Fruit fly (Drosophila melanogaster) whole organism, embryonic: ENCODE results near the gene MEP-1.
A peak's percentile ranks its signal among the peaks of the same experiment; 100 is the strongest.

Source experiments
- B-H1 ChIP-seq: fragments of 200-800 bp; sonication (Bioruptor generic); IDR thresholded peaks from 3 replicates; pipeline ENCODE4 v1.3.6; 2022; ENCODE audit warnings: missing biosample characterization, missing genetic modification characterization
- Bgb ChIP-seq: fragments of 200-800 bp; sonication (Bioruptor generic); IDR thresholded peaks from 2 replicates; pipeline ENCODE4 v1.3.6; 2022; ENCODE audit warnings: missing biosample characterization, missing genetic modification characterization; ENCODE audit not compliant: partially characterized antibody
- CG10274 ChIP-seq: fragments of 200-800 bp; sonication (Bioruptor generic); optimal IDR thresholded peaks from 3 replicates; lab custom pipeline; 2017; ENCODE audit warnings: missing biosample characterization, mild to moderate bottlenecking, missing genetic modification characterization
- CG10543 ChIP-seq: fragments of 200-800 bp; sonication (Bioruptor generic); optimal IDR thresholded peaks from 3 replicates; lab custom pipeline; 2017; ENCODE audit warnings: missing biosample characterization, mild to moderate bottlenecking, missing genetic modification characterization, moderate library complexity
- CG11247 ChIP-seq: fragments of 200-800 bp; sonication (Bioruptor generic); IDR thresholded peaks from 2 replicates; pipeline ENCODE4 v1.3.6; 2022; ENCODE audit warnings: missing biosample characterization, missing genetic modification characterization
- CG11560 ChIP-seq: fragments of 200-800 bp; sonication (Bioruptor generic); IDR thresholded peaks from 3 replicates; pipeline ENCODE4 v1.3.6; 2022; ENCODE audit warnings: missing biosample characterization, missing genetic modification characterization
- CG14014 ChIP-seq: fragments of 200-800 bp; sonication (Bioruptor generic); IDR thresholded peaks from 2 replicates; pipeline ENCODE4 v1.3.6; 2022; ENCODE audit warnings: missing biosample characterization, missing genetic modification characterization
- CG14050 ChIP-seq: fragments of 200-800 bp; sonication (Bioruptor generic); IDR thresholded peaks from 3 replicates; pipeline ENCODE4 v1.3.6; 2022; ENCODE audit warnings: missing biosample characterization, missing genetic modification characterization
- CG1529 ChIP-seq: fragments of 200-800 bp; sonication (Bioruptor generic); optimal IDR thresholded peaks from 3 replicates; lab custom pipeline; 2018; ENCODE audit warnings: missing biosample characterization, missing genetic modification characterization
- CG15696 ChIP-seq: fragments of 200-800 bp; sonication (Bioruptor generic); optimal IDR thresholded peaks from 2 replicates; lab custom pipeline; 2019; ENCODE audit warnings: missing biosample characterization, mild to moderate bottlenecking, missing genetic modification characterization, moderate library complexity
- CG18599 ChIP-seq: fragments of 200-800 bp; sonication (Bioruptor generic); optimal IDR thresholded peaks from 3 replicates; lab custom pipeline; 2017; ENCODE audit warnings: missing biosample characterization, missing genetic modification characterization, mild to moderate bottlenecking, moderate library complexity, missing genetic modification reagents
- CG18764 ChIP-seq: fragments of 200-800 bp; sonication (Bioruptor generic); optimal IDR thresholded peaks from 3 replicates; lab custom pipeline; 2016; ENCODE audit warnings: missing biosample characterization, missing genetic modification characterization
- CG2199 ChIP-seq: fragments of 200-800 bp; sonication (Bioruptor generic); IDR thresholded peaks from 3 replicates; pipeline ENCODE4 v1.3.6; 2022; ENCODE audit warnings: missing biosample characterization, missing genetic modification characterization
- CG2875 ChIP-seq: fragments of 200-800 bp; sonication (Bioruptor generic); optimal IDR thresholded peaks from 2 replicates; lab custom pipeline; 2017; ENCODE audit warnings: missing biosample characterization, mild to moderate bottlenecking, missing genetic modification characterization, missing genetic modification reagents
- CG30403 ChIP-seq: fragments of 200-800 bp; sonication (Bioruptor generic); optimal IDR thresholded peaks from 3 replicates; lab custom pipeline; 2016; ENCODE audit warnings: missing biosample characterization, missing genetic modification characterization
- CG32772 ChIP-seq: fragments of 200-800 bp; sonication (Bioruptor generic); IDR thresholded peaks from 2 replicates; pipeline ENCODE4 v1.3.6; 2022; ENCODE audit warnings: missing biosample characterization, missing genetic modification characterization
- CG33213 ChIP-seq: fragments of 200-800 bp; sonication (Bioruptor generic); optimal IDR thresholded peaks from 3 replicates; lab custom pipeline; 2016; ENCODE audit warnings: missing biosample characterization, missing genetic modification characterization
- CG34376 ChIP-seq: fragments of 200-800 bp; sonication (Bioruptor generic); optimal IDR thresholded peaks from 2 replicates; lab custom pipeline; 2018; ENCODE audit warnings: missing biosample characterization, mild to moderate bottlenecking, missing genetic modification characterization
- CG4360 ChIP-seq: fragments of 200-800 bp; sonication (Bioruptor generic); IDR thresholded peaks from 2 replicates; pipeline ENCODE4 v1.3.6; 2022; ENCODE audit warnings: missing biosample characterization, missing genetic modification characterization
- CG6689 ChIP-seq: fragments of 200-800 bp; sonication (Bioruptor generic); IDR thresholded peaks from 2 replicates; pipeline ENCODE4 v1.3.6; 2022; ENCODE audit warnings: missing biosample characterization, missing genetic modification characterization
- CG6765 ChIP-seq: fragments of 200-800 bp; sonication (Bioruptor generic); optimal IDR thresholded peaks from 3 replicates; lab custom pipeline; 2017; ENCODE audit warnings: missing biosample characterization, mild to moderate bottlenecking, missing genetic modification characterization
- CG8281 ChIP-seq: fragments of 200-800 bp; sonication (Bioruptor generic); optimal IDR thresholded peaks from 2 replicates; lab custom pipeline; 2018; ENCODE audit warnings: missing biosample characterization, mild to moderate bottlenecking, missing genetic modification characterization, moderate library complexity
- CG9932 ChIP-seq: fragments of 200-800 bp; sonication (Bioruptor generic); IDR thresholded peaks from 2 replicates; pipeline ENCODE4 v1.3.6; 2022; ENCODE audit warnings: missing biosample characterization, missing genetic modification characterization
- Ets65A ChIP-seq: fragments of 200-800 bp; sonication (Bioruptor generic); peaks from one replicate; lab custom pipeline; 2016; ENCODE audit warnings: missing biosample characterization, missing genetic modification characterization
- GATAe ChIP-seq: fragments of 200-800 bp; sonication (Bioruptor generic); conservative IDR thresholded peaks from 2 replicates; pipeline ENCODE4 v1.3.6; 2022; ENCODE audit warnings: missing biosample characterization, missing genetic modification characterization
- Hmx ChIP-seq: fragments of 200-800 bp; sonication (Bioruptor generic); optimal IDR thresholded peaks from 2 replicates; lab custom pipeline; 2016; ENCODE audit warnings: missing biosample characterization, missing genetic modification characterization
- Lhr ChIP-seq: fragments of 200-800 bp; sonication (Bioruptor generic); optimal IDR thresholded peaks from 3 replicates; lab custom pipeline; 2017; ENCODE audit warnings: mild to moderate bottlenecking, missing biosample characterization, missing genetic modification reagents, missing genetic modification characterization
- Myb ChIP-seq: fragments of 200-800 bp; sonication (Bioruptor generic); optimal IDR thresholded peaks from 2 replicates; lab custom pipeline; 2016; ENCODE audit warnings: missing biosample characterization, missing genetic modification characterization
- NfI ChIP-seq: fragments of 200-800 bp; sonication (Bioruptor generic); optimal IDR thresholded peaks from 3 replicates; lab custom pipeline; 2018; ENCODE audit warnings: missing biosample characterization, mild to moderate bottlenecking, missing genetic modification characterization, moderate library complexity
- Side ChIP-seq: fragments of 200-800 bp; sonication (Bioruptor generic); optimal IDR thresholded peaks from 2 replicates; lab custom pipeline; 2016; ENCODE audit warnings: missing biosample characterization, missing genetic modification characterization
- abd-A ChIP-seq: fragments of 200-800 bp; sonication (Bioruptor generic); optimal IDR thresholded peaks from 3 replicates; lab custom pipeline; 2019; ENCODE audit warnings: missing biosample characterization, mild to moderate bottlenecking, missing genetic modification characterization, moderate library complexity
- amos ChIP-seq: fragments of 200-800 bp; sonication (Bioruptor generic); IDR thresholded peaks from 2 replicates; pipeline ENCODE4 v1.3.6; 2022; ENCODE audit warnings: missing biosample characterization, missing genetic modification characterization; ENCODE audit not compliant: partially characterized antibody
- aop ChIP-seq: fragments of 200-800 bp; sonication (Bioruptor generic); IDR thresholded peaks from 2 replicates; pipeline ENCODE4 v1.3.6; 2022; ENCODE audit warnings: missing biosample characterization, missing genetic modification characterization
- az2 ChIP-seq: fragments of 200-800 bp; sonication (Bioruptor generic); optimal IDR thresholded peaks from 3 replicates; lab custom pipeline; 2016; ENCODE audit warnings: missing biosample characterization, missing genetic modification characterization
- croc ChIP-seq: fragments of 200-800 bp; sonication (Bioruptor generic); conservative IDR thresholded peaks from 3 replicates; pipeline ENCODE4 v1.3.6; 2022; ENCODE audit warnings: missing biosample characterization, missing genetic modification characterization
- dmrt11E ChIP-seq: fragments of 200-800 bp; sonication (Bioruptor generic); optimal IDR thresholded peaks from 3 replicates; lab custom pipeline; 2018; ENCODE audit warnings: missing biosample characterization, mild to moderate bottlenecking, missing genetic modification characterization, moderate library complexity
- ewg ChIP-seq: fragments of 200-800 bp; sonication (Bioruptor generic); optimal IDR thresholded peaks from 3 replicates; lab custom pipeline; 2017; ENCODE audit warnings: mild to moderate bottlenecking, missing biosample characterization, missing genetic modification reagents, missing genetic modification characterization
- fd64A ChIP-seq: fragments of 200-800 bp; sonication (Bioruptor generic); optimal IDR thresholded peaks from 3 replicates; lab custom pipeline; 2018; ENCODE audit warnings: missing biosample characterization, mild to moderate bottlenecking, missing genetic modification characterization
- gcm ChIP-seq: fragments of 200-800 bp; sonication (Bioruptor generic); optimal IDR thresholded peaks from 2 replicates; lab custom pipeline; 2019; ENCODE audit warnings: missing biosample characterization, mild to moderate bottlenecking, missing genetic modification characterization, moderate library complexity
- hbn ChIP-seq: fragments of 200-800 bp; sonication (Bioruptor generic); IDR thresholded peaks from 2 replicates; pipeline ENCODE4 v1.3.6; 2022; ENCODE audit warnings: missing biosample characterization, missing genetic modification characterization; ENCODE audit not compliant: partially characterized antibody
- inv ChIP-seq: fragments of 200-800 bp; sonication (Bioruptor generic); IDR thresholded peaks from 2 replicates; pipeline ENCODE4 v1.3.6; 2022; ENCODE audit warnings: missing biosample characterization, missing genetic modification characterization; ENCODE audit not compliant: partially characterized antibody
- kay ChIP-seq: fragments of 200-800 bp; sonication (Bioruptor generic); optimal IDR thresholded peaks from 2 replicates; lab custom pipeline; 2016; ENCODE audit warnings: missing biosample characterization, missing genetic modification characterization
- lov ChIP-seq, 2 experiments: fragments of 200-800 bp in 1 of 2; fragments of >200 bp in 1 of 2; sonication (Bioruptor generic) in 1 of 2; IDR thresholded peaks in 1 of 2; optimal IDR thresholded peaks in 1 of 2; 2 replicates in 1 of 2; 3 replicates in 1 of 2; pipeline versions ENCODE4 v1.3.6 to Lab custom; 2017 to 2022; ENCODE audit warnings: missing biosample characterization in 1 of 2, missing genetic modification characterization in 1 of 2
- repo ChIP-seq: fragments of 200-800 bp; sonication (Bioruptor generic); optimal IDR thresholded peaks from 2 replicates; lab custom pipeline; 2016; ENCODE audit warnings: missing biosample characterization, missing genetic modification characterization
- rib ChIP-seq: fragments of 200-800 bp; sonication (Bioruptor generic); IDR thresholded peaks from 2 replicates; pipeline ENCODE4 v1.3.6; 2022; ENCODE audit warnings: missing biosample characterization, missing genetic modification characterization
- sc ChIP-seq, 3 experiments: fragments of >200 bp in 2 of 3; fragments of 200-800 bp in 1 of 3; sonication (Bioruptor generic) in 1 of 3; optimal IDR thresholded peaks; 2 replicates in 2 of 3; 3 replicates in 1 of 3; lab custom pipeline; 2017; ENCODE audit warnings: mild to moderate bottlenecking in 1 of 3, missing biosample characterization in 1 of 3, missing genetic modification characterization in 1 of 3, missing genetic modification reagents in 1 of 3
- sens ChIP-seq: fragments of 200-800 bp; sonication (Bioruptor generic); peaks from one replicate; lab custom pipeline; 2016; ENCODE audit warnings: missing biosample characterization, missing genetic modification characterization
- tna ChIP-seq: fragments of 200-800 bp; sonication (Bioruptor generic); IDR thresholded peaks from 2 replicates; pipeline ENCODE4 v1.3.6; 2022; ENCODE audit warnings: missing biosample characterization, missing genetic modification characterization; ENCODE audit not compliant: partially characterized antibody
- toy ChIP-seq: fragments of 200-800 bp; sonication (Bioruptor generic); IDR thresholded peaks from 2 replicates; pipeline ENCODE4 v1.3.6; 2022; ENCODE audit warnings: missing biosample characterization, missing genetic modification characterization
- zen ChIP-seq: fragments of 200-800 bp; sonication (Bioruptor generic); optimal IDR thresholded peaks from 3 replicates; lab custom pipeline; 2018; ENCODE audit warnings: missing biosample characterization, mild to moderate bottlenecking, missing genetic modification characterization, moderate library complexity

The MEP-1 gene

dm6 chr3L:2590764-2591309 lies 40.7 kb upstream of the MEP-1 start (continued):
- TF ChIP-seq CG11560 (tag; lab: Robert Waterston, UW) (no peak), CG14050 (GFP tag; lab: Robert Waterston, UW) (no peak), repo (GFP tag; lab: Kevin White, UChicago) (no peak), sc (optimal IDR thresholded peaks at IDR 0.05; lab: Kevin White, UChicago) (no peak), sc (GFP tag; optimal IDR thresholded peaks at IDR 0.05; lab: Kevin White, UChicago) (no peak), CG30403 (GFP tag; lab: Kevin White, UChicago) (peak; percentile 6), CG1529 (GFP tag; lab: Kevin White, UChicago) (no peak), CG15696 (tag; lab: Kevin White, UChicago) (no peak), zen (tag; lab: Kevin White, UChicago) (peak; percentile 13), croc (no peak), az2 (peak; percentile 18), lov (optimal IDR thresholded peaks at IDR 0.05; lab: Kevin White, UChicago) (no peak), lov (GFP tag; IDR thresholded peaks at IDR 0.05; lab: Robert Waterston, UW) (no peak), aop (GFP tag; lab: Robert Waterston, UW) (no peak), CG6689 (GFP tag; lab: Robert Waterston, UW) (no peak), CG6765 (GFP tag; lab: Kevin White, UChicago) (peak; percentile 23), toy (GFP tag; lab: Robert Waterston, UW) (no peak), Myb (GFP tag; lab: Kevin White, UChicago) (peak; percentile 4), ewg (no peak), CG9932 (no peak), CG33213 (GFP tag; lab: Kevin White, UChicago) (peak; percentile 4), CG11247 (no peak), CG10543 (GFP tag; lab: Kevin White, UChicago) (no peak), CG18599 (GFP tag; lab: Kevin White, UChicago) (no peak), Side (GFP tag; lab: Kevin White, UChicago) (no peak), amos (GFP tag; lab: Robert Waterston, UW) (no peak), sens (GFP tag; lab: Kevin White, UChicago) (peak; percentile 50), rib (GFP tag; lab: Robert Waterston, UW) (no peak), CG14014 (GFP tag; lab: Robert Waterston, UW) (no peak), inv (no peak), kay (GFP tag; lab: Kevin White, UChicago) (no peak), B-H1 (0 out of 3 replicates have a peak, but pooled peaks have one; percentile 17), fd64A (GFP tag; lab: Kevin White, UChicago) (peak; percentile 49), CG2875 (GFP tag; lab: Kevin White, UChicago) (no peak), Hmx (GFP tag; lab: Kevin White, UChicago) (no peak), CG4360 (GFP tag; lab: Robert Waterston, UW) (no peak), NfI (GFP tag; lab: Kevin White, UChicago) (peak; percentile 11), CG32772 (GFP tag; lab: Robert Waterston, UW) (no peak), dmrt11E (tag; lab: Kevin White, UChicago) (no peak), CG2199 (GFP tag; lab: Robert Waterston, UW) (no peak), CG10274 (GFP tag; lab: Kevin White, UChicago) (no peak), CG34376 (GFP tag; lab: Kevin White, UChicago) (no peak), CG18764 (no peak), abd-A (tag; lab: Kevin White, UChicago) (no peak), hbn (no peak), tna (GFP tag; lab: Robert Waterston, UW) (no peak), Ets65A (no peak), GATAe (no peak), Lhr (GFP tag; lab: Kevin White, UChicago) (no peak), CG8281 (tag; lab: Kevin White, UChicago) (no peak), Bgb (no peak), gcm (GFP tag; lab: Kevin White, UChicago) (no peak)
